Fruit fly (Drosophila melanogaster): ENCODE results near the gene Idi.

DNA sequence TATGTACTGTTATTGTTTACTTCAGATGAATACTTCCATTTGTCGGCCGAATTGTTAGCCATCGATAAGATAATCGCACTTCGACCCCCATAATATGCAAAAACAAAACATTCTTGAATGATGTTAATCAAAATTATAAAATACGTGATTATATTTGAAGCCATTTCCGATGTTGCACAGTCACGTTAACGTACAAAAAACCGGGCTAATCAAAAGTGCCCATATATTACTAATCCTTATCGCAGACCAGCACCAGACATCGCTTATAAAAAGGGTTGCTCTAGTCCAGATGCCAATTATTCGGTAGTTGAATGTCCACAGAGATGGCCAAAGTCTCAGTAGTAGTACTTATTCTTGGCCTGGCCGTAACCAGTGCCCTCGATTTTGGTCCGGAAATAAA, 27.6 kb upstream of the Idi start, which contains the start of gene CG5892:
- TF ChIP-seq ttk (optimal IDR thresholded peaks at IDR 0.05) (no peak), h (optimal IDR thresholded peaks at IDR 0.05) (no peak), psq (optimal IDR thresholded peaks at IDR 0.05) (no peak)
